Fruit fly (Drosophila melanogaster): ENCODE results near the gene Lectin-galC1.

Gene Lectin-galC1

dm6 chr2L:19416602-19417497, at the start of gene Lectin-galC1 (continued):
- peak; percentile 72 for TF ChIP-seq pho (GFP tag; optimal IDR thresholded peaks at IDR 0.05)
- TF ChIP-seq pfk (GFP tag; optimal IDR thresholded peaks at IDR 0.05): peak; percentile 62
- peak; percentile 84 for TF ChIP-seq CG17361 (GFP tag; IDR thresholded peaks at IDR 0.05)
- peak; percentile 91 for TF ChIP-seq CG17328 (GFP tag; IDR thresholded peaks at IDR 0.05)
- peak; percentile 15 for TF ChIP-seq Elba2 (GFP tag; optimal IDR thresholded peaks at IDR 0.05)
- TF ChIP-seq CG10654 (GFP tag; optimal IDR thresholded peaks at IDR 0.05): peak; percentile 84
- TF ChIP-seq pnt (GFP tag; optimal IDR thresholded peaks at IDR 0.05): peak; percentile 93
- peak; percentile 78 for TF ChIP-seq maf-S (GFP tag; optimal IDR thresholded peaks at IDR 0.05)
- no peak for TF ChIP-seq lov (optimal IDR thresholded peaks at IDR 0.05)
- TF ChIP-seq lov (GFP tag; IDR thresholded peaks at IDR 0.05): peak; percentile 77; the same call in 2 of the 3 replicates
- no peak for TF ChIP-seq hkb (optimal IDR thresholded peaks at IDR 0.05)
- peak; percentile 87 for TF ChIP-seq hkb (GFP tag; IDR thresholded peaks at IDR 0.05)
- TF ChIP-seq CG9727 (GFP tag; optimal IDR thresholded peaks at IDR 0.05): peak; percentile 87
- peak; percentile 80 for TF ChIP-seq CG4730 (GFP tag; IDR thresholded peaks at IDR 0.05)
- TF ChIP-seq bigmax (GFP tag; optimal IDR thresholded peaks at IDR 0.05): no peak
- peak; percentile 69; the same call in 1 of the 2 replicates for TF ChIP-seq CG1024 (GFP tag; IDR thresholded peaks at IDR 0.05)
- no peak for TF ChIP-seq pita (GFP tag; optimal IDR thresholded peaks at IDR 0.05)
- TF ChIP-seq Hsf (GFP tag; optimal IDR thresholded peaks at IDR 0.05): peak; percentile 89
- peak; percentile 88 for TF ChIP-seq CG17829 (tag; optimal IDR thresholded peaks at IDR 0.05)
- peak; percentile 91 for TF ChIP-seq az2 (GFP tag; optimal IDR thresholded peaks at IDR 0.05)
- TF ChIP-seq CG9817 (tag; optimal IDR thresholded peaks at IDR 0.05): peak; percentile 78
- TF ChIP-seq Lhr (GFP tag; optimal IDR thresholded peaks at IDR 0.05): peak; percentile 78
- no peak for TF ChIP-seq CG8765 (GFP tag; IDR thresholded peaks at IDR 0.05)
- TF ChIP-seq luna (GFP tag; optimal IDR thresholded peaks at IDR 0.05): no peak
- no peak for TF ChIP-seq sna (GFP tag; IDR thresholded peaks at IDR 0.05; ENCODE audit: partially characterized antibody)
- TF ChIP-seq twi (tag; optimal IDR thresholded peaks at IDR 0.05): peak; percentile 80
- TF ChIP-seq Rx (GFP tag; IDR thresholded peaks at IDR 0.05): peak; percentile 75
- TF ChIP-seq zf30C (GFP tag; optimal IDR thresholded peaks at IDR 0.05): peak; percentile 84
- TF ChIP-seq sisA (GFP tag; IDR thresholded peaks at IDR 0.05): peak; percentile 88; the same call in 1 of the 2 replicates
- TF ChIP-seq slp2 (GFP tag; optimal IDR thresholded peaks at IDR 0.05): peak; percentile 73
- peak; percentile 90 for TF ChIP-seq oc (tag; optimal IDR thresholded peaks at IDR 0.05)
- TF ChIP-seq sim (GFP tag; IDR thresholded peaks at IDR 0.05): peak; percentile 79
- peak; percentile 89 for TF ChIP-seq CG8089 (GFP tag; optimal IDR thresholded peaks at IDR 0.05)
- TF ChIP-seq CG2120 (GFP tag; optimal IDR thresholded peaks at IDR 0.05): peak; percentile 58
- TF ChIP-seq Awh (GFP tag; IDR thresholded peaks at IDR 0.05): peak; percentile 92
- peak; percentile 92 for TF ChIP-seq Xrp1 (GFP tag; IDR thresholded peaks at IDR 0.05)
- TF ChIP-seq p53 (GFP tag; optimal IDR thresholded peaks at IDR 0.05): peak; percentile 87
- peak; percentile 89 for TF ChIP-seq CG13424 (tag; optimal IDR thresholded peaks at IDR 0.05)
- peak; percentile 76 for TF ChIP-seq Meics (GFP tag; optimal IDR thresholded peaks at IDR 0.05)
- TF ChIP-seq CG15073 (GFP tag; optimal IDR thresholded peaks at IDR 0.05): peak; percentile 56
- peak; percentile 83 for TF ChIP-seq CG12299 (tag; optimal IDR thresholded peaks at IDR 0.05)
- no peak for TF ChIP-seq Bgb (GFP tag; IDR thresholded peaks at IDR 0.05; ENCODE audit: partially characterized antibody)
- TF ChIP-seq CG4328 (GFP tag; optimal IDR thresholded peaks at IDR 0.05): peak; percentile 78
- no peak for TF ChIP-seq Scr (GFP tag; IDR thresholded peaks at IDR 0.05; ENCODE audit: partially characterized antibody)
- TF ChIP-seq org-1 (GFP tag; optimal IDR thresholded peaks at IDR 0.05): peak; percentile 87
- TF ChIP-seq Antp (GFP tag; optimal IDR thresholded peaks at IDR 0.05): peak; percentile 93
- TF ChIP-seq cad (GFP tag; optimal IDR thresholded peaks at IDR 0.05): no peak
- TF ChIP-seq gsb (GFP tag; IDR thresholded peaks at IDR 0.05): peak; percentile 65
- TF ChIP-seq ash1 (GFP tag; optimal IDR thresholded peaks at IDR 0.05): no peak
- peak; percentile 57 for TF ChIP-seq CG7745 (tag; optimal IDR thresholded peaks at IDR 0.05)

Data from whole organism, embryonic.